Worm (Caenorhabditis elegans) whole organism, L1 larva: ENCODE results near the gene T04C12.11.
A peak's percentile ranks its signal among the peaks of the same experiment; 100 is the strongest.

Experiments
- C16A3.4 ChIP-seq: fragments of 150-350 bp; optimal IDR thresholded peaks from 2 replicates; lab custom pipeline; 2014; ENCODE audit warnings: missing biosample characterization, missing genetic modification characterization
- Y116A8C.19 ChIP-seq: sonication (generic microtip); optimal IDR thresholded peaks from 2 replicates; lab custom pipeline; 2016; ENCODE audit warnings: missing compliant biosample characterization, missing genetic modification characterization, borderline replicate concordance
- aha-1 ChIP-seq: fragments of 150-350 bp; optimal IDR thresholded peaks from 2 replicates; lab custom pipeline; 2014; ENCODE audit warnings: missing biosample characterization, missing genetic modification characterization
- alr-1 ChIP-seq: fragments of 200-800 bp; sonication (Bioruptor generic); optimal IDR thresholded peaks from 2 replicates; lab custom pipeline; 2018; ENCODE audit warnings: borderline replicate concordance, mild to moderate bottlenecking, missing genetic modification characterization, missing compliant biosample characterization
- ama-1 ChIP-seq: fragments of 150-350 bp; optimal IDR thresholded peaks from 2 replicates; lab custom pipeline; 2014
- ceh-8 ChIP-seq: fragments of 200-800 bp; sonication (Bioruptor generic); optimal IDR thresholded peaks from 2 replicates; lab custom pipeline; 2018; ENCODE audit warnings: mild to moderate bottlenecking, missing genetic modification characterization, moderate library complexity, missing compliant biosample characterization
- ceh-82 ChIP-seq, 3 experiments: fragments of 150-350 bp in 1 of 3; sonication (generic microtip) in 2 of 3; optimal IDR thresholded peaks; 2 replicates each; lab custom pipeline; 2014 to 2017; ENCODE audit warnings: missing biosample characterization in 3 of 3, missing genetic modification characterization in 3 of 3
- ceh-90 ChIP-seq: sonication (generic microtip); optimal IDR thresholded peaks from 2 replicates; lab custom pipeline; 2016; ENCODE audit warnings: missing genetic modification characterization, missing compliant biosample characterization
- ces-1 ChIP-seq: fragments of 150-350 bp; optimal IDR thresholded peaks from 2 replicates; lab custom pipeline; 2014; ENCODE audit warnings: missing biosample characterization, missing genetic modification reagents, missing genetic modification characterization
- dpl-1 ChIP-seq, 3 experiments: fragments of 150-350 bp in 2 of 3; sonication (generic microtip) in 1 of 3; optimal IDR thresholded peaks; 2 replicates each; lab custom pipeline; 2014 to 2017; ENCODE audit warnings: missing biosample characterization in 3 of 3, missing genetic modification characterization in 3 of 3, missing genetic modification reagents in 3 of 3
- dsc-1 ChIP-seq: sonication (generic microtip); optimal IDR thresholded peaks from 2 replicates; lab custom pipeline; 2016; ENCODE audit warnings: mild to moderate bottlenecking, missing genetic modification characterization, missing compliant biosample characterization
- egl-13 ChIP-seq: sonication (generic microtip); optimal IDR thresholded peaks from 2 replicates; lab custom pipeline; 2016; ENCODE audit warnings: missing genotype, missing genetic modification reagents, missing genetic modification characterization, missing compliant biosample characterization
- egl-27 ChIP-seq, 2 experiments: fragments of 150-350 bp in 1 of 2; sonication (generic microtip); optimal IDR thresholded peaks; 3 replicates each; lab custom pipeline; 2017 to 2018; ENCODE audit warnings: missing biosample characterization in 2 of 2, missing genetic modification characterization in 2 of 2, missing genetic modification reagents in 2 of 2
- elt-2 ChIP-seq: sonication (generic microtip); optimal IDR thresholded peaks from 2 replicates; lab custom pipeline; 2016; ENCODE audit warnings: missing genetic modification characterization, mild to moderate bottlenecking, inconsistent platforms, missing compliant biosample characterization, missing genetic modification reagents
- ets-5 ChIP-seq: fragments of 200-800 bp; sonication (Bioruptor generic); IDR thresholded peaks from 2 replicates; pipeline ENCODE4 v1.3.6; 2022; ENCODE audit warnings: missing genetic modification characterization, missing compliant biosample characterization
- fos-1 ChIP-seq: fragments of 150-350 bp; optimal IDR thresholded peaks from 2 replicates; lab custom pipeline; 2014; ENCODE audit warnings: missing biosample characterization, missing genetic modification characterization
- grh-1 ChIP-seq: fragments of 200-800 bp; sonication (Bioruptor generic); IDR thresholded peaks from 2 replicates; pipeline ENCODE4 v1.3.6; 2022; ENCODE audit warnings: missing genetic modification reagents, missing genetic modification characterization, missing compliant biosample characterization
- hlh-17 ChIP-seq: fragments of 200-800 bp; sonication (Bioruptor generic); optimal IDR thresholded peaks from 2 replicates; lab custom pipeline; 2018; ENCODE audit warnings: missing genetic modification characterization, mild to moderate bottlenecking, missing compliant biosample characterization, moderate library complexity, borderline replicate concordance
- hlh-4 ChIP-seq: sonication (generic microtip); optimal IDR thresholded peaks from 2 replicates; lab custom pipeline; 2016; ENCODE audit warnings: mild to moderate bottlenecking, missing genetic modification characterization, missing compliant biosample characterization
- hpl-2 ChIP-seq: fragments of 150-350 bp; optimal IDR thresholded peaks from 2 replicates; lab custom pipeline; 2014; ENCODE audit warnings: missing biosample characterization, missing genetic modification reagents, missing genetic modification characterization
- jun-1 ChIP-seq: fragments of 150-350 bp; optimal IDR thresholded peaks from 2 replicates; lab custom pipeline; 2014; ENCODE audit warnings: missing biosample characterization, missing genetic modification reagents, missing genetic modification characterization
- lin-13 ChIP-seq: fragments of 150-350 bp; optimal IDR thresholded peaks from 2 replicates; lab custom pipeline; 2014; ENCODE audit warnings: missing biosample characterization, missing genetic modification reagents, missing genetic modification characterization
- lir-3 ChIP-seq: sonication (generic microtip); optimal IDR thresholded peaks from 2 replicates; lab custom pipeline; 2016; ENCODE audit warnings: mild to moderate bottlenecking, missing genetic modification characterization, moderate library complexity, missing compliant biosample characterization; ENCODE audit not compliant: poor library complexity
- lsy-2 ChIP-seq, 2 experiments: fragments of 150-350 bp; optimal IDR thresholded peaks; 2 replicates each; lab custom pipeline; 2014; ENCODE audit warnings: missing biosample characterization in 2 of 2, missing genetic modification characterization in 2 of 2
- mdl-1 ChIP-seq, 2 experiments: fragments of 150-350 bp; optimal IDR thresholded peaks; 2 replicates each; lab custom pipeline; 2014 to 2017; ENCODE audit warnings: missing biosample characterization in 2 of 2, missing genetic modification characterization in 2 of 2, inconsistent platforms in 1 of 2
- mep-1 ChIP-seq: fragments of 150-350 bp; optimal IDR thresholded peaks from 2 replicates; lab custom pipeline; 2014; ENCODE audit warnings: missing biosample characterization, missing genetic modification characterization
- nhr-12 ChIP-seq: sonication (generic microtip); optimal IDR thresholded peaks from 2 replicates; lab custom pipeline; 2017; ENCODE audit warnings: missing biosample characterization, missing genetic modification characterization
- nhr-19 ChIP-seq: fragments of 200-800 bp; sonication (Bioruptor generic); conservative IDR thresholded peaks from 2 replicates; pipeline ENCODE4 v1.3.6; 2022; ENCODE audit warnings: missing genetic modification characterization, missing compliant biosample characterization
- nhr-20 ChIP-seq: sonication (generic microtip); optimal IDR thresholded peaks from 2 replicates; lab custom pipeline; 2016; ENCODE audit warnings: mild to moderate bottlenecking, missing genetic modification characterization, missing compliant biosample characterization
- nhr-237 ChIP-seq: fragments of 150-350 bp; optimal IDR thresholded peaks from 2 replicates; lab custom pipeline; 2014; ENCODE audit warnings: missing biosample characterization, missing genetic modification characterization
- nhr-47 ChIP-seq: sonication (generic microtip); optimal IDR thresholded peaks from 2 replicates; lab custom pipeline; 2016; ENCODE audit warnings: mild to moderate bottlenecking, missing genetic modification characterization, moderate library complexity, missing compliant biosample characterization
- nhr-71 ChIP-seq: sonication (generic microtip); optimal IDR thresholded peaks from 2 replicates; lab custom pipeline; 2016; ENCODE audit warnings: mild to moderate bottlenecking, missing genetic modification characterization, moderate library complexity, missing compliant biosample characterization
- nhr-76 ChIP-seq: sonication (generic microtip); optimal IDR thresholded peaks from 2 replicates; lab custom pipeline; 2017; ENCODE audit warnings: missing biosample characterization, missing genetic modification characterization
- nhr-85 ChIP-seq: sonication (generic microtip); peaks from one replicate; lab custom pipeline; 2016; ENCODE audit warnings: missing genetic modification characterization, inconsistent platforms, missing compliant biosample characterization
- pag-3 ChIP-seq: sonication (generic microtip); optimal IDR thresholded peaks from 2 replicates; lab custom pipeline; 2017; ENCODE audit warnings: missing genetic modification characterization, mild to moderate bottlenecking, missing compliant biosample characterization, antibody characterized with exemption, borderline replicate concordance; ENCODE audit not compliant: insufficient read depth
- pax-3 ChIP-seq: fragments of 200-800 bp; sonication (Bioruptor generic); optimal IDR thresholded peaks from 2 replicates; lab custom pipeline; 2018; ENCODE audit warnings: mild to moderate bottlenecking, missing genetic modification characterization, moderate library complexity, missing compliant biosample characterization
- pqm-1 ChIP-seq: sonication (generic microtip); optimal IDR thresholded peaks from 3 replicates; lab custom pipeline; 2017; ENCODE audit warnings: missing biosample characterization, missing genetic modification characterization
- rnt-1 ChIP-seq: sonication (generic microtip); optimal IDR thresholded peaks from 2 replicates; lab custom pipeline; 2016; ENCODE audit warnings: mild to moderate bottlenecking, missing genetic modification characterization, moderate library complexity, missing compliant biosample characterization
- skn-1 ChIP-seq: fragments of 150-350 bp; optimal IDR thresholded peaks from 2 replicates; lab custom pipeline; 2014; ENCODE audit warnings: missing biosample characterization, missing genetic modification characterization
- snpc-4 ChIP-seq: fragments of 150-350 bp; optimal IDR thresholded peaks from 2 replicates; lab custom pipeline; 2014; ENCODE audit warnings: missing biosample characterization, missing genetic modification characterization
- sox-4 ChIP-seq: sonication (generic microtip); optimal IDR thresholded peaks from 2 replicates; lab custom pipeline; 2016; ENCODE audit warnings: missing genetic modification characterization, missing compliant biosample characterization
- tlp-1 ChIP-seq: fragments of 150-350 bp; optimal IDR thresholded peaks from 2 replicates; lab custom pipeline; 2014; ENCODE audit warnings: missing biosample characterization, missing genetic modification characterization
- unc-130 ChIP-seq: fragments of 150-350 bp; optimal IDR thresholded peaks from 2 replicates; lab custom pipeline; 2017; ENCODE audit warnings: missing biosample characterization, missing genetic modification characterization, inconsistent platforms
- unc-62 ChIP-seq: fragments of 150-350 bp; optimal IDR thresholded peaks from 2 replicates; lab custom pipeline; 2014; ENCODE audit warnings: missing biosample characterization, missing genetic modification reagents, missing genetic modification characterization
- unc-86 ChIP-seq: sonication (generic microtip); optimal IDR thresholded peaks from 2 replicates; lab custom pipeline; 2016; ENCODE audit warnings: missing genetic modification characterization, missing compliant biosample characterization
- vab-15 ChIP-seq: sonication (generic microtip); optimal IDR thresholded peaks from 2 replicates; lab custom pipeline; 2017; ENCODE audit warnings: missing genotype, mild to moderate bottlenecking, missing genetic modification characterization, missing compliant biosample characterization
- zag-1 ChIP-seq: fragments of 150-350 bp; optimal IDR thresholded peaks from 2 replicates; lab custom pipeline; 2014; ENCODE audit warnings: missing biosample characterization, missing genetic modification characterization
- zip-4 ChIP-seq: fragments of 200-800 bp; sonication (Bioruptor generic); optimal IDR thresholded peaks from 2 replicates; lab custom pipeline; 2018; ENCODE audit warnings: mild to moderate bottlenecking, missing genetic modification characterization, moderate library complexity, missing compliant biosample characterization
- ztf-4 ChIP-seq: fragments of 150-350 bp; optimal IDR thresholded peaks from 2 replicates; lab custom pipeline; 2014; ENCODE audit warnings: missing biosample characterization, missing genetic modification characterization

The T04C12.11 gene

ce11 chrV:11076028-11076402 lies 15.9 kb upstream of the T04C12.11 start:
- TF ChIP-seq nhr-85 (peak; percentile 41), Y116A8C.19 (tag; lab: Kevin White, UChicago) (no peak), ztf-4 (tag; lab: Kevin White, UChicago) (peak; percentile 26), ets-5 (GFP tag; lab: Robert Waterston, UW) (no peak)

- peak; percentile 3 for TF ChIP-seq nhr-71
- no peak for TF ChIP-seq lsy-2 (tag; optimal IDR thresholded peaks at IDR 0.05; lab: Kevin White, UChicago)
- no peak for TF ChIP-seq ces-1
- TF ChIP-seq lin-13 (GFP tag; lab: Kevin White, UChicago): peak; percentile 1
- no peak for TF ChIP-seq jun-1 (tag; lab: Kevin White, UChicago)
- peak in 1 of 2 experiments; percentile 51 for TF ChIP-seq mdl-1 (tag; optimal IDR thresholded peaks at IDR 0.05; lab: Kevin White, UChicago)
- TF ChIP-seq nhr-20 (tag; lab: Kevin White, UChicago): no peak
- TF ChIP-seq nhr-237 (tag; lab: Kevin White, UChicago): no peak
- no peak for TF ChIP-seq ztf-4 (tag; lab: Kevin White, UChicago)
- TF ChIP-seq ceh-82 (tag; optimal IDR thresholded peaks at IDR 0.05; lab: Kevin White, UChicago): peak in 1 of 3 experiments; percentile 42
- TF ChIP-seq mep-1 (tag; lab: Kevin White, UChicago): no peak
- TF ChIP-seq lir-3: no peak
- TF ChIP-seq snpc-4 (tag; lab: Kevin White, UChicago): peak; percentile 13
- TF ChIP-seq unc-62 (GFP tag; lab: Kevin White, UChicago): no peak
- TF ChIP-seq dpl-1 (GFP tag; optimal IDR thresholded peaks at IDR 0.05; lab: Kevin White, UChicago): peak in 2 of 3 experiments; percentile 5 to 31
- no peak for TF ChIP-seq C16A3.4 (tag; lab: Kevin White, UChicago)
- TF ChIP-seq zip-4 (GFP tag; lab: Kevin White, UChicago): peak; percentile 19
- no peak for TF ChIP-seq elt-2
- no peak for TF ChIP-seq ets-5 (GFP tag; lab: Robert Waterston, UW)
- TF ChIP-seq sox-4 (tag; lab: Kevin White, UChicago): no peak
- TF ChIP-seq grh-1: peak; percentile 36; the same call in 1 of the 2 replicates
- no peak for TF ChIP-seq zag-1 (tag; lab: Kevin White, UChicago)
- TF ChIP-seq egl-13 (tag; lab: Kevin White, UChicago): no peak
- TF ChIP-seq skn-1 (tag; lab: Kevin White, UChicago): no peak
- no peak for TF ChIP-seq pqm-1
- peak; percentile 22 for TF ChIP-seq rnt-1 (tag; lab: Kevin White, UChicago)
- TF ChIP-seq unc-86: peak; percentile 14
- no peak for TF ChIP-seq pax-3 (tag; lab: Kevin White, UChicago)
- no peak for TF ChIP-seq unc-130
- no peak for TF ChIP-seq nhr-76 (tag; lab: Kevin White, UChicago)
- TF ChIP-seq ceh-8: no peak
- TF ChIP-seq vab-15: no peak
- TF ChIP-seq aha-1 (tag; lab: Kevin White, UChicago): no peak
- no peak for TF ChIP-seq pag-3 (tag; lab: Kevin White, UChicago)
- no peak for TF ChIP-seq nhr-12 (tag; lab: Kevin White, UChicago)
- TF ChIP-seq tlp-1: no peak
- TF ChIP-seq nhr-47 (tag; lab: Kevin White, UChicago): no peak
- no peak for TF ChIP-seq hlh-4 (tag; lab: Kevin White, UChicago)
- TF ChIP-seq dsc-1: no peak
- no peak for TF ChIP-seq hpl-2 (GFP tag; lab: Kevin White, UChicago)
- TF ChIP-seq fos-1 (tag; lab: Kevin White, UChicago): no peak
- no peak for TF ChIP-seq hlh-17 (GFP tag; lab: Kevin White, UChicago)
- no peak; the same call in 1 of the 2 replicates for TF ChIP-seq nhr-19 (GFP tag; lab: Robert Waterston, UW)
- TF ChIP-seq egl-27 (tag; optimal IDR thresholded peaks at IDR 0.05; lab: Kevin White, UChicago): no peak
- no peak for TF ChIP-seq alr-1 (tag; lab: Kevin White, UChicago)
- TF ChIP-seq ama-1 (lab: Kevin White, UChicago): no peak
- TF ChIP-seq ceh-90 (tag; lab: Kevin White, UChicago): no peak
Measured at ce11 chrV:11075209-11076027, 15.3 kb upstream of the T04C12.11 start.
